Worm (Caenorhabditis elegans): Measurements from ENCODE around the gene M03E7.2.
A peak's percentile ranks its signal among the peaks of the same experiment; 100 is the strongest.

The M03E7.2 gene

ce11 chrV:5587042-5587441, 30.4 kb upstream of the M03E7.2 start (continued):
- TF ChIP-seq cebp-1 (GFP tag; IDR thresholded peaks at IDR 0.05): peak; percentile 71; the same call in 1 of the 2 replicates
- TF ChIP-seq cebp-1 (tag; optimal IDR thresholded peaks at IDR 0.05): peak; percentile 95
- no peak; the same call in 1 of the 2 replicates for TF ChIP-seq B0336.3 (GFP tag; IDR thresholded peaks at IDR 0.05)
- TF ChIP-seq nhr-80 (tag; optimal IDR thresholded peaks at IDR 0.05): no peak
- 0 out of 2 replicates have a peak, but pooled peaks have one; percentile 24 for TF ChIP-seq dox-1 (GFP tag; IDR thresholded peaks at IDR 0.05)
- TF ChIP-seq ceh-58 (GFP tag; IDR thresholded peaks at IDR 0.05): no peak
- TF ChIP-seq lin-40 (tag; optimal IDR thresholded peaks at IDR 0.05): peak; percentile 62
- TF ChIP-seq tlf-1 (GFP tag; optimal IDR thresholded peaks at IDR 0.05): no peak
- no peak for TF ChIP-seq sea-2 (GFP tag; IDR thresholded peaks at IDR 0.05)
- no peak for TF ChIP-seq pbrm-1 (GFP tag; IDR thresholded peaks at IDR 0.05)
- TF ChIP-seq snpc-3.4 (tag; optimal IDR thresholded peaks at IDR 0.05): no peak
- TF ChIP-seq mcd-1 (GFP tag; IDR thresholded peaks at IDR 0.05): no peak; the same call in 1 of the 2 replicates
- 0 out of 2 replicates have a peak, but pooled peaks have one; percentile 9 for TF ChIP-seq zfh-2 (GFP tag; conservative IDR thresholded peaks at IDR 0.05)
- TF ChIP-seq aptf-3 (GFP tag; IDR thresholded peaks at IDR 0.05): no peak
- TF ChIP-seq nfyb-1 (GFP tag; IDR thresholded peaks at IDR 0.05): peak; percentile 71
- TF ChIP-seq mes-4 (tag; optimal IDR thresholded peaks at IDR 0.05): no peak
- TF ChIP-seq D2030.7 (GFP tag; IDR thresholded peaks at IDR 0.05): no peak
- no peak for TF ChIP-seq bed-1 (GFP tag; IDR thresholded peaks at IDR 0.05)
- TF ChIP-seq Y67H2A.10 (GFP tag; conservative IDR thresholded peaks at IDR 0.05): no peak
- no peak for TF ChIP-seq nhr-27 (tag; optimal IDR thresholded peaks at IDR 0.05)
- no peak for TF ChIP-seq F22D6.2 (tag; optimal IDR thresholded peaks at IDR 0.05)
- no peak for TF ChIP-seq ztf-3 (GFP tag; optimal IDR thresholded peaks at IDR 0.05)
- no peak for TF ChIP-seq Y53F4B.3 (GFP tag; IDR thresholded peaks at IDR 0.05)
- TF ChIP-seq F23B12.7 (tag; optimal IDR thresholded peaks at IDR 0.05; ENCODE audit: insufficient read depth): no peak
- peak; percentile 75 for TF ChIP-seq ztf-26 (tag; optimal IDR thresholded peaks at IDR 0.05)
- TF ChIP-seq him-1 (tag; optimal IDR thresholded peaks at IDR 0.05): no peak
- no peak for TF ChIP-seq unc-62 (GFP tag; optimal IDR thresholded peaks at IDR 0.05)
- TF ChIP-seq F57C9.4 (tag; optimal IDR thresholded peaks at IDR 0.05): no peak
- no peak for TF ChIP-seq F39B2.1 (GFP tag; IDR thresholded peaks at IDR 0.05)
- no peak for TF ChIP-seq lin-26 (GFP tag; IDR thresholded peaks at IDR 0.05)
- TF ChIP-seq T26A5.8 (tag; optimal IDR thresholded peaks at IDR 0.05): no peak
- no peak for TF ChIP-seq dpff-1 (tag; optimal IDR thresholded peaks at IDR 0.05)
- no peak for TF ChIP-seq ceh-27 (GFP tag; optimal IDR thresholded peaks at IDR 0.05)
- no peak for TF ChIP-seq repo-1 (tag; optimal IDR thresholded peaks at IDR 0.05)
- TF ChIP-seq lag-1 (GFP tag; IDR thresholded peaks at IDR 0.05): no peak
- peak; percentile 14 for TF ChIP-seq ZK185.1 (tag; optimal IDR thresholded peaks at IDR 0.05; ENCODE audit: poor library complexity, severe bottlenecking)
- peak; percentile 46 for TF ChIP-seq B0261.1 (tag; optimal IDR thresholded peaks at IDR 0.05)
- no peak for TF ChIP-seq ceh-91 (GFP tag; IDR thresholded peaks at IDR 0.05)
- TF ChIP-seq snpc-4 (GFP tag; optimal IDR thresholded peaks at IDR 0.05): peak; percentile 81
- TF ChIP-seq snpc-4 (tag; optimal IDR thresholded peaks at IDR 0.05): peak; percentile 86 to 98 (median 96)
- TF ChIP-seq somi-1 (GFP tag; optimal IDR thresholded peaks at IDR 0.05): no peak
- TF ChIP-seq ekl-4 (GFP tag; IDR thresholded peaks at IDR 0.05): no peak
- peak; percentile 7 for TF ChIP-seq atf-7 (tag; optimal IDR thresholded peaks at IDR 0.05)

Measured in whole organism, young adult.